Worm (Caenorhabditis elegans) whole organism, L4 larva: ENCODE results near the gene nfya-1.

Experiments used
- F10B5.3 ChIP-seq: sonication (generic microtip); optimal IDR thresholded peaks from 2 replicates; lab custom pipeline; 2016; ENCODE audit warnings: mild to moderate bottlenecking, missing genetic modification characterization, missing compliant biosample characterization
- F44E2.7 ChIP-seq: fragments of 200-800 bp; sonication (Bioruptor generic); IDR thresholded peaks from 2 replicates; pipeline ENCODE4 v2.1.2; 2022; ENCODE audit warnings: missing genetic modification characterization, missing compliant biosample characterization
- F49E8.2 ChIP-seq: sonication (generic microtip); optimal IDR thresholded peaks from 2 replicates; lab custom pipeline; 2016; ENCODE audit warnings: missing compliant biosample characterization, mild to moderate bottlenecking, missing genetic modification characterization, borderline replicate concordance
- T26A8.4 ChIP-seq: fragments of 200-800 bp; sonication (Bioruptor generic); IDR thresholded peaks from 2 replicates; pipeline ENCODE4 v1.3.6; 2022; ENCODE audit warnings: missing genetic modification characterization, missing compliant biosample characterization
- Y105C5A.15 ChIP-seq: fragments of 200-800 bp; sonication (Bioruptor generic); IDR thresholded peaks from 2 replicates; pipeline ENCODE4 v1.3.6; 2022; ENCODE audit warnings: missing genetic modification characterization, missing compliant biosample characterization
- Y48G9A.11 ChIP-seq: fragments of 200-800 bp; sonication (Bioruptor generic); IDR thresholded peaks from 2 replicates; pipeline ENCODE4 v1.3.6; 2022; ENCODE audit warnings: missing genetic modification reagents, missing genetic modification characterization, missing compliant biosample characterization
- Y5F2A.4 ChIP-seq: fragments of 200-800 bp; sonication (Bioruptor generic); optimal IDR thresholded peaks from 2 replicates; lab custom pipeline; 2018; ENCODE audit warnings: mild to moderate bottlenecking, missing genetic modification characterization, missing compliant biosample characterization
- ZK337.2 ChIP-seq: fragments of 200-800 bp; sonication (Bioruptor generic); IDR thresholded peaks from 2 replicates; pipeline ENCODE4 v1.3.6; 2022; ENCODE audit warnings: missing genetic modification reagents, missing genetic modification characterization, missing compliant biosample characterization
- aha-1 ChIP-seq: fragments of 150-350 bp; peaks from one replicate; lab custom pipeline; 2014; ENCODE audit warnings: missing biosample characterization, missing genetic modification characterization
- aly-2 ChIP-seq: sonication (generic microtip); optimal IDR thresholded peaks from 2 replicates; lab custom pipeline; 2018; ENCODE audit warnings: missing biosample characterization, missing genetic modification characterization
- ama-1 ChIP-seq: fragments of 150-350 bp; optimal IDR thresholded peaks from 2 replicates; lab custom pipeline; 2014; ENCODE audit warnings: inconsistent platforms, mixed read lengths
- attf-4 ChIP-seq: sonication (generic microtip); optimal IDR thresholded peaks from 3 replicates; lab custom pipeline; 2017; ENCODE audit warnings: missing biosample characterization, missing genetic modification characterization
- ceh-28 ChIP-seq: fragments of 150-350 bp; optimal IDR thresholded peaks from 2 replicates; lab custom pipeline; 2014; ENCODE audit warnings: missing biosample characterization, missing genetic modification reagents, missing genetic modification characterization
- ceh-82 ChIP-seq: sonication (generic microtip); optimal IDR thresholded peaks from 2 replicates; lab custom pipeline; 2017; ENCODE audit warnings: missing biosample characterization, missing genetic modification characterization
- ces-1 ChIP-seq: fragments of 150-350 bp; sonication (generic microtip); optimal IDR thresholded peaks from 4 replicates; lab custom pipeline; 2014; ENCODE audit warnings: missing biosample characterization, missing genetic modification reagents, missing genetic modification characterization
- cey-2 ChIP-seq: sonication (generic microtip); optimal IDR thresholded peaks from 3 replicates; lab custom pipeline; 2017; ENCODE audit warnings: missing genetic modification characterization, mild to moderate bottlenecking, missing compliant biosample characterization, antibody characterized with exemption, borderline replicate concordance; ENCODE audit not compliant: insufficient read depth
- daf-16 ChIP-seq, 3 experiments: sonication (generic microtip); optimal IDR thresholded peaks; 2 replicates each; lab custom pipeline; 2016 to 2017; ENCODE audit warnings: missing genetic modification characterization in 3 of 3, missing genetic modification reagents in 3 of 3, mild to moderate bottlenecking in 2 of 3, missing compliant biosample characterization in 2 of 3, missing biosample characterization in 1 of 3, moderate library complexity in 1 of 3
- dmd-6 ChIP-seq: fragments of 200-800 bp; sonication (Bioruptor generic); IDR thresholded peaks from 2 replicates; pipeline ENCODE4 v1.3.6; 2022; ENCODE audit warnings: missing genetic modification reagents, missing genetic modification characterization, missing compliant biosample characterization
- dmd-9 ChIP-seq: fragments of 200-800 bp; sonication (Bioruptor generic); IDR thresholded peaks from 2 replicates; pipeline ENCODE4 v1.3.6; 2022; ENCODE audit warnings: missing genetic modification reagents, missing genetic modification characterization, missing compliant biosample characterization
- duxl-1 ChIP-seq: sonication (generic microtip); optimal IDR thresholded peaks from 2 replicates; lab custom pipeline; 2016; ENCODE audit warnings: mild to moderate bottlenecking, missing genetic modification characterization, moderate library complexity, missing compliant biosample characterization; ENCODE audit not compliant: poor library complexity
- egl-43 ChIP-seq: fragments of 200-800 bp; sonication (Bioruptor generic); IDR thresholded peaks from 2 replicates; pipeline ENCODE4 v1.3.6; 2022; ENCODE audit warnings: missing genetic modification reagents, missing genetic modification characterization, missing compliant biosample characterization
- fkh-10 ChIP-seq: fragments of 150-350 bp; optimal IDR thresholded peaks from 2 replicates; lab custom pipeline; 2014; ENCODE audit warnings: missing biosample characterization, missing genetic modification reagents, missing genetic modification characterization
- hif-1 ChIP-seq, 2 experiments: sonication (generic microtip); optimal IDR thresholded peaks; 2 replicates each; lab custom pipeline; 2016 to 2017; ENCODE audit warnings: missing compliant biosample characterization in 2 of 2, missing genetic modification characterization in 2 of 2, missing genetic modification reagents in 2 of 2, missing genotype in 2 of 2, mild to moderate bottlenecking in 1 of 2
- hlh-11 ChIP-seq: fragments of 200-800 bp; sonication (Bioruptor generic); optimal IDR thresholded peaks from 2 replicates; lab custom pipeline; 2018; ENCODE audit warnings: mild to moderate bottlenecking, missing genetic modification characterization, missing compliant biosample characterization
- lin-1 ChIP-seq: fragments of 200-800 bp; sonication (Bioruptor generic); IDR thresholded peaks from 2 replicates; pipeline ENCODE4 v1.3.6; 2022; ENCODE audit warnings: missing genetic modification reagents, missing genetic modification characterization, missing compliant biosample characterization
- lin-13 ChIP-seq: fragments of 150-350 bp; optimal IDR thresholded peaks from 2 replicates; lab custom pipeline; 2014; ENCODE audit warnings: missing biosample characterization, missing genetic modification reagents, missing genetic modification characterization
- lsy-2 ChIP-seq, 2 experiments: fragments of 150-350 bp in 1 of 2; sonication (generic microtip) in 1 of 2; optimal IDR thresholded peaks; 2 replicates each; lab custom pipeline; 2014 to 2017; ENCODE audit warnings: missing biosample characterization in 2 of 2, missing genetic modification characterization in 2 of 2
- mdt-29 ChIP-seq: fragments of 200-800 bp; sonication (Bioruptor generic); IDR thresholded peaks from 2 replicates; pipeline ENCODE4 v1.3.6; 2022; ENCODE audit warnings: missing genetic modification reagents, missing genetic modification characterization, missing compliant biosample characterization
- mep-1 ChIP-seq: fragments of 150-350 bp; sonication (generic microtip); optimal IDR thresholded peaks from 3 replicates; lab custom pipeline; 2014; ENCODE audit warnings: missing biosample characterization, missing genetic modification characterization
- nhr-10 ChIP-seq: fragments of 150-350 bp; optimal IDR thresholded peaks from 2 replicates; lab custom pipeline; 2014; ENCODE audit warnings: missing biosample characterization, missing genetic modification characterization
- nhr-102 ChIP-seq: sonication (generic microtip); optimal IDR thresholded peaks from 2 replicates; lab custom pipeline; 2016; ENCODE audit warnings: mild to moderate bottlenecking, missing genetic modification characterization, moderate library complexity, missing compliant biosample characterization
- nhr-11 ChIP-seq: fragments of 150-350 bp; optimal IDR thresholded peaks from 2 replicates; lab custom pipeline; 2014; ENCODE audit warnings: missing biosample characterization, missing genetic modification characterization
- nhr-111 ChIP-seq: fragments of 200-800 bp; sonication (Bioruptor generic); optimal IDR thresholded peaks from 2 replicates; lab custom pipeline; 2018; ENCODE audit warnings: mild to moderate bottlenecking, missing genetic modification characterization, missing compliant biosample characterization
- nhr-25 ChIP-seq: sonication (generic microtip); optimal IDR thresholded peaks from 2 replicates; lab custom pipeline; 2017; ENCODE audit warnings: missing genetic modification characterization, mild to moderate bottlenecking, missing compliant biosample characterization, antibody characterized with exemption, moderate library complexity, borderline replicate concordance; ENCODE audit not compliant: insufficient read depth
- nhr-41 ChIP-seq: fragments of 200-800 bp; sonication (Bioruptor generic); IDR thresholded peaks from 2 replicates; pipeline ENCODE4 v1.3.6; 2022; ENCODE audit warnings: missing genetic modification reagents, missing genetic modification characterization, missing compliant biosample characterization
- nhr-42 ChIP-seq: fragments of 200-800 bp; sonication (Bioruptor generic); IDR thresholded peaks from 2 replicates; pipeline ENCODE4 v1.3.6; 2022; ENCODE audit warnings: missing genetic modification characterization, missing compliant biosample characterization
- nhr-48 ChIP-seq: sonication (generic microtip); optimal IDR thresholded peaks from 2 replicates; lab custom pipeline; 2016; ENCODE audit warnings: mild to moderate bottlenecking, missing genetic modification characterization, missing compliant biosample characterization
- nhr-6 ChIP-seq: fragments of 150-350 bp; optimal IDR thresholded peaks from 2 replicates; lab custom pipeline; 2014; ENCODE audit warnings: missing biosample characterization, missing genetic modification characterization
- nhr-76 ChIP-seq: fragments of 150-350 bp; optimal IDR thresholded peaks from 2 replicates; lab custom pipeline; 2014; ENCODE audit warnings: missing biosample characterization, missing genetic modification characterization
- pha-4 ChIP-seq, 2 experiments: fragments of 150-350 bp in 1 of 2; fragments of 200-800 bp in 1 of 2; sonication (Bioruptor generic) in 1 of 2; IDR thresholded peaks in 1 of 2; optimal IDR thresholded peaks in 1 of 2; 2 replicates each; pipeline versions ENCODE4 v1.3.6 to Lab custom; 2014 to 2022; ENCODE audit warnings: missing genetic modification characterization in 2 of 2, missing genetic modification reagents in 2 of 2, missing biosample characterization in 1 of 2, missing compliant biosample characterization in 1 of 2
- pqm-1 ChIP-seq: sonication (generic microtip); optimal IDR thresholded peaks from 2 replicates; lab custom pipeline; 2017; ENCODE audit warnings: missing biosample characterization, missing genetic modification characterization
- sdz-12 ChIP-seq: fragments of 200-800 bp; sonication (Bioruptor generic); optimal IDR thresholded peaks from 2 replicates; lab custom pipeline; 2018; ENCODE audit warnings: mild to moderate bottlenecking, missing genetic modification characterization, missing compliant biosample characterization
- skn-1 ChIP-seq: fragments of 150-350 bp; optimal IDR thresholded peaks from 2 replicates; lab custom pipeline; 2014; ENCODE audit warnings: missing biosample characterization, missing genetic modification characterization
- snpc-1.2 ChIP-seq: fragments of 200-800 bp; sonication (Bioruptor generic); IDR thresholded peaks from 2 replicates; pipeline ENCODE4 v1.3.6; 2022; ENCODE audit warnings: missing genetic modification reagents, missing genetic modification characterization, missing compliant biosample characterization
- unc-130 ChIP-seq: sonication (generic microtip); optimal IDR thresholded peaks from 2 replicates; lab custom pipeline; 2016; ENCODE audit warnings: missing genetic modification reagents, missing genetic modification characterization, missing compliant biosample characterization
- unc-39 ChIP-seq: sonication (generic microtip); optimal IDR thresholded peaks from 2 replicates; lab custom pipeline; 2017; ENCODE audit warnings: missing biosample characterization, missing genetic modification characterization
- unc-62 ChIP-seq, 3 experiments: fragments of 150-350 bp in 1 of 3; sonication (generic microtip); optimal IDR thresholded peaks in 2 of 3; peaks in 1 of 3; 1 replicate in 1 of 3; 2 replicates in 2 of 3; lab custom pipeline; 2014 to 2017; ENCODE audit warnings: missing biosample characterization in 3 of 3, missing genetic modification characterization in 3 of 3, missing genetic modification reagents in 3 of 3, missing genotype in 1 of 3
- zag-1 ChIP-seq: fragments of 150-350 bp; optimal IDR thresholded peaks from 2 replicates; lab custom pipeline; 2014; ENCODE audit warnings: missing biosample characterization, missing genetic modification characterization
- zip-11 ChIP-seq: fragments of 200-800 bp; sonication (Bioruptor generic); IDR thresholded peaks from 2 replicates; pipeline ENCODE4 v1.3.6; 2022; ENCODE audit warnings: missing genetic modification characterization, missing compliant biosample characterization

nfya-1 gene

ce11 chrX:11968024-11968598 lies 21.5 kb upstream of the nfya-1 start (continued):
- no peak for TF ChIP-seq nhr-76
- no peak for TF ChIP-seq zag-1
- TF ChIP-seq T26A8.4 (GFP tag; lab: Robert Waterston, UW), result no peak; the same call in 1 of the 2 replicates
- TF ChIP-seq skn-1 (tag; lab: Kevin White, UChicago), result no peak
- peak in 1 of 2 experiments; percentile 20 for TF ChIP-seq lsy-2 (tag; optimal IDR thresholded peaks at IDR 0.05; lab: Kevin White, UChicago)
- TF ChIP-seq nhr-42, result peak; percentile 31; the same call in 1 of the 2 replicates
- TF ChIP-seq nhr-102 (tag; lab: Kevin White, UChicago), result peak; percentile 26
- TF ChIP-seq mep-1 (tag; lab: Kevin White, UChicago), result peak; percentile 21
- TF ChIP-seq nhr-10 (tag; lab: Kevin White, UChicago), result no peak
- TF ChIP-seq hlh-11 (tag; lab: Kevin White, UChicago), result peak; percentile 56
- no peak for TF ChIP-seq Y5F2A.4 (GFP tag; lab: Kevin White, UChicago)
- peak; percentile 12 for TF ChIP-seq duxl-1 (tag; lab: Kevin White, UChicago)
- TF ChIP-seq attf-4 (tag; lab: Kevin White, UChicago), result no peak
- TF ChIP-seq unc-39 (tag; lab: Kevin White, UChicago), result no peak
- no peak for TF ChIP-seq nhr-111
- TF ChIP-seq unc-130 (GFP tag; lab: Kevin White, UChicago), result no peak
- no peak for TF ChIP-seq nhr-11
- TF ChIP-seq lin-13 (GFP tag; lab: Kevin White, UChicago), result no peak
- TF ChIP-seq Y105C5A.15 (GFP tag; lab: Robert Waterston, UW), result no peak
- TF ChIP-seq zip-11 (GFP tag; lab: Robert Waterston, UW), result no peak
- no peak for TF ChIP-seq F49E8.2
- no peak for TF ChIP-seq dmd-9 (GFP tag; lab: Robert Waterston, UW)
- TF ChIP-seq aha-1 (tag; lab: Kevin White, UChicago), result peak; percentile 46
- no peak for TF ChIP-seq nhr-6 (tag; lab: Kevin White, UChicago)
- TF ChIP-seq pqm-1 (tag; lab: Kevin White, UChicago), result peak; percentile 78
- no peak for TF ChIP-seq daf-16 (GFP tag; optimal IDR thresholded peaks at IDR 0.05; lab: Kevin White, UChicago)
- peak; percentile 80 for TF ChIP-seq daf-16 (tag; optimal IDR thresholded peaks at IDR 0.05; lab: Kevin White, UChicago)
- TF ChIP-seq sdz-12 (GFP tag; lab: Kevin White, UChicago), result no peak
- no peak for TF ChIP-seq mdt-29
- no peak for TF ChIP-seq nhr-41 (GFP tag; lab: Robert Waterston, UW)
- TF ChIP-seq F10B5.3, result no peak
- no peak for TF ChIP-seq pha-4 (GFP tag; IDR thresholded peaks at IDR 0.05; lab: Robert Waterston, UW)
- TF ChIP-seq pha-4 (tag; optimal IDR thresholded peaks at IDR 0.05; lab: Kevin White, UChicago), result no peak
- no peak for TF ChIP-seq cey-2 (tag; lab: Kevin White, UChicago)
- TF ChIP-seq dmd-6 (GFP tag; lab: Robert Waterston, UW), result peak; percentile 77
- TF ChIP-seq ces-1 (GFP tag; lab: Kevin White, UChicago), result no peak
- TF ChIP-seq egl-43, result no peak
- peak in 1 of 2 experiments; percentile 65 for TF ChIP-seq hif-1 (tag; optimal IDR thresholded peaks at IDR 0.05; lab: Kevin White, UChicago)
- no peak for TF ChIP-seq snpc-1.2 (GFP tag; lab: Robert Waterston, UW)
- peak; percentile 15 for TF ChIP-seq ama-1
- no peak for TF ChIP-seq F44E2.7
- no peak for TF ChIP-seq aly-2 (tag; lab: Kevin White, UChicago)
- TF ChIP-seq ZK337.2 (GFP tag; lab: Robert Waterston, UW), result no peak
- TF ChIP-seq lin-1 (GFP tag; lab: Robert Waterston, UW), result peak; percentile 16
- TF ChIP-seq ceh-28 (tag; lab: Kevin White, UChicago), result no peak
- TF ChIP-seq Y48G9A.11 (GFP tag; lab: Robert Waterston, UW), result 0 out of 2 replicates have a peak, but pooled peaks have one; percentile 43
- peak; percentile 6 for TF ChIP-seq nhr-25
- TF ChIP-seq ceh-82, result no peak
- no peak for TF ChIP-seq fkh-10 (GFP tag; lab: Kevin White, UChicago)
- TF ChIP-seq nhr-48 (tag; lab: Kevin White, UChicago), result peak; percentile 7
- peak in 1 of 2 experiments; percentile 70 for TF ChIP-seq unc-62 (GFP tag; optimal IDR thresholded peaks at IDR 0.05 in 1 of 2; lab: Kevin White, UChicago)
- no peak for TF ChIP-seq unc-62 (tag; optimal IDR thresholded peaks at IDR 0.05; lab: Kevin White, UChicago)
